Worm (Caenorhabditis elegans) whole organism, L4/young adult: ENCODE data around the gene D2045.8.

Source experiments
- W03F9.2 ChIP-seq: fragments of 150-350 bp; optimal IDR thresholded peaks from 2 replicates; lab custom pipeline; 2014; ENCODE audit warnings: missing biosample characterization, missing genetic modification characterization
- dao-5 ChIP-seq: sonication (generic microtip); optimal IDR thresholded peaks from 2 replicates; lab custom pipeline; 2016; ENCODE audit warnings: missing genotype, missing genetic modification characterization, moderate library complexity, missing compliant biosample characterization
- him-1 ChIP-seq: sonication (generic microtip); optimal IDR thresholded peaks from 2 replicates; lab custom pipeline; 2016; ENCODE audit warnings: missing genotype, missing genetic modification reagents, missing genetic modification characterization, missing compliant biosample characterization

- TF ChIP-seq W03F9.2, result no peak
- TF ChIP-seq him-1 (tag; lab: Kevin White, UChicago), result no peak
- no peak for TF ChIP-seq dao-5 (tag; lab: Kevin White, UChicago)
Measured at ce11 chrIII:10503753-10504152, 21.7 kb downstream of the D2045.8 start, which contains the start of gene rab-33.
